Fruit fly (Drosophila melanogaster): ENCODE measurements around the gene dsd.

dsd gene

dm6 chr3R:27556972-27557371, 50.2 kb downstream of the dsd start:
- no peak for TF ChIP-seq Myc (optimal IDR thresholded peaks at IDR 0.05)
- TF ChIP-seq h (optimal IDR thresholded peaks at IDR 0.05): no peak
- no peak for TF ChIP-seq Sin3A (optimal IDR thresholded peaks at IDR 0.05)
- TF ChIP-seq ttk (optimal IDR thresholded peaks at IDR 0.05): no peak
- no peak for TF ChIP-seq insv (optimal IDR thresholded peaks at IDR 0.05)
- no peak for TF ChIP-seq psq (optimal IDR thresholded peaks at IDR 0.05)

dm6 chr3R:27556466-27556865, 50.7 kb downstream of the dsd start:
- TF ChIP-seq h (optimal IDR thresholded peaks at IDR 0.05) (no peak), insv (optimal IDR thresholded peaks at IDR 0.05) (no peak), Sin3A (optimal IDR thresholded peaks at IDR 0.05) (no peak), psq (optimal IDR thresholded peaks at IDR 0.05) (no peak), ttk (optimal IDR thresholded peaks at IDR 0.05) (no peak), Myc (optimal IDR thresholded peaks at IDR 0.05) (no peak)

- TF ChIP-seq h (optimal IDR thresholded peaks at IDR 0.05) (no peak), Myc (optimal IDR thresholded peaks at IDR 0.05) (no peak), psq (optimal IDR thresholded peaks at IDR 0.05) (no peak), Sin3A (optimal IDR thresholded peaks at IDR 0.05) (no peak), ttk (optimal IDR thresholded peaks at IDR 0.05) (no peak), insv (optimal IDR thresholded peaks at IDR 0.05) (no peak)
Measured at dm6 chr3R:27555853-27556252, 51.3 kb downstream of the dsd start.

dm6 chr3R:27554964-27555363, 52.2 kb downstream of the dsd start:
- no peak for TF ChIP-seq Myc (optimal IDR thresholded peaks at IDR 0.05)
- TF ChIP-seq insv (optimal IDR thresholded peaks at IDR 0.05): no peak
- TF ChIP-seq Sin3A (optimal IDR thresholded peaks at IDR 0.05): no peak
- no peak for TF ChIP-seq ttk (optimal IDR thresholded peaks at IDR 0.05)
- TF ChIP-seq h (optimal IDR thresholded peaks at IDR 0.05): no peak
- no peak for TF ChIP-seq psq (optimal IDR thresholded peaks at IDR 0.05)

- TF ChIP-seq insv (optimal IDR thresholded peaks at IDR 0.05) (no peak), psq (optimal IDR thresholded peaks at IDR 0.05) (no peak), Myc (optimal IDR thresholded peaks at IDR 0.05) (no peak), ttk (optimal IDR thresholded peaks at IDR 0.05) (no peak), Sin3A (optimal IDR thresholded peaks at IDR 0.05) (no peak), h (optimal IDR thresholded peaks at IDR 0.05) (no peak)
Measured at dm6 chr3R:27553921-27554320, 53.3 kb downstream of the dsd start.

- no peak for TF ChIP-seq h (optimal IDR thresholded peaks at IDR 0.05)
- TF ChIP-seq ttk (optimal IDR thresholded peaks at IDR 0.05): no peak
Measured at dm6 chr3R:27553379-27553778, 53.8 kb downstream of the dsd start.

- TF ChIP-seq psq (optimal IDR thresholded peaks at IDR 0.05) (no peak), Myc (optimal IDR thresholded peaks at IDR 0.05) (no peak)
Measured at dm6 chr3R:27552710-27553109, 54.5 kb downstream of the dsd start.

Data from Kc167 (cell line).